Fruit fly (Drosophila melanogaster): ENCODE results near the gene stet.

DNA sequence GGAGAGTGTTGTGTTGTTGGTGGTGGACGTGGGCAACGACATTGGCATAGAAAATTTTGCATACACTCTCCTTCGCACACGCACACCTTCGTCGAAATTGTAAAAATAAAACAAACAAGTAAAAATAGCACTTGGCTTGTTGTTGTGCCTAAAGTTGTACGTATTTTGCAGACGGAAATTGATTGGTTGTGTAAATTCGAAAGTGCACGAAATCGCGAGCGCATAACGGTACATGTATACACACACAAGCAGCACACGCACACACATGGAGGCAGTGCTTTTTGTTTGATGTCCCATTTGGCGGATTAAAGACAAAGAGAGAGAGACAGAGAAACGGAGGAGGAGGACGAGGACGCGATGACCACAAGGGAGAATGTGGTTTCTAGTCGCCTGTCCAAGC, 48.0 kb upstream of the stet start:
- TF ChIP-seq h (optimal IDR thresholded peaks at IDR 0.05) (no peak), Sin3A (optimal IDR thresholded peaks at IDR 0.05) (no peak), insv (optimal IDR thresholded peaks at IDR 0.05) (no peak), psq (optimal IDR thresholded peaks at IDR 0.05) (no peak), ttk (optimal IDR thresholded peaks at IDR 0.05) (no peak)
